Fruit fly (Drosophila melanogaster) whole organism, prepupa: ENCODE data around the gene CG31915.

ENCODE experiments used
- CG32006 ChIP-seq: fragments of 200-800 bp; sonication (Bioruptor generic); optimal IDR thresholded peaks from 3 replicates; lab custom pipeline; 2017; ENCODE audit warnings: missing biosample characterization, mild to moderate bottlenecking, missing genetic modification characterization
- CG3919 ChIP-seq: fragments of 200-800 bp; sonication (Bioruptor generic); optimal IDR thresholded peaks from 3 replicates; lab custom pipeline; 2016; ENCODE audit warnings: missing biosample characterization, missing genetic modification characterization
- CG7368 ChIP-seq: fragments of 200-800 bp; sonication (Bioruptor generic); optimal IDR thresholded peaks from 3 replicates; lab custom pipeline; 2016; ENCODE audit warnings: missing biosample characterization, missing genetic modification characterization
- Eip75B ChIP-seq: fragments of 200-800 bp; sonication (Bioruptor generic); optimal IDR thresholded peaks from 3 replicates; lab custom pipeline; 2016; ENCODE audit warnings: missing biosample characterization, missing genetic modification characterization
- achi ChIP-seq: fragments of 200-800 bp; sonication (Bioruptor generic); optimal IDR thresholded peaks from 3 replicates; lab custom pipeline; 2016; ENCODE audit warnings: missing biosample characterization, missing genetic modification characterization
- acj6 ChIP-seq: fragments of 200-800 bp; sonication (Bioruptor generic); optimal IDR thresholded peaks from 3 replicates; lab custom pipeline; 2016; ENCODE audit warnings: missing biosample characterization, missing genetic modification characterization
- esn ChIP-seq: fragments of 200-800 bp; sonication (Bioruptor generic); optimal IDR thresholded peaks from 2 replicates; lab custom pipeline; 2016; ENCODE audit warnings: missing biosample characterization, mild to moderate bottlenecking, missing genetic modification characterization, moderate library complexity

DNA sequence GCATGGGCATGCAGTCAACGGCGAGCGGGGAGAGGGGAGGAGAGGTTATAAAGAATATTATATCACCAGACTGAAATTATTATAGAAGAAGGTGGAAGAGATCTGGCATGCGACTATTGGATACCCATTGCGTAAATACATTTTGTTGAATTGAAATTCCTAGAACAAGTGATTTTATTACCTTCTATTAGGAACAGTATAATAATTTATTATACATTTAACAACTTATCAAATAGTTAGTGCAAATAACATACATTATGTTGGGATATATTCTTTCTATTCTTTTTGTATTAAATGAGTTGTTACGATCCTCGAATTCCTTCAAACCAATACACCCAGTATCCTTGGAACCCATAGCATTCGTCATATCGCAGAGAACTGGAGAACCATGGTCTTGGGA lies 49.6 kb upstream of the CG31915 start:
- no peak for TF ChIP-seq CG7368 (GFP tag; lab: Kevin White, UChicago)
- TF ChIP-seq esn (GFP tag; lab: Kevin White, UChicago), result no peak
- TF ChIP-seq achi (GFP tag; lab: Kevin White, UChicago), result no peak
- no peak for TF ChIP-seq CG3919 (GFP tag; lab: Kevin White, UChicago)
- no peak for TF ChIP-seq Eip75B (GFP tag; lab: Kevin White, UChicago)
- no peak for TF ChIP-seq CG32006 (GFP tag; lab: Kevin White, UChicago)
- TF ChIP-seq acj6, result no peak
